Fruit fly (Drosophila melanogaster) whole organism, adult: ENCODE results near the gene m.

Experiments used
- CG11617 ChIP-seq: fragments of 200-800 bp; sonication (Bioruptor generic); optimal IDR thresholded peaks from 2 replicates; lab custom pipeline; 2017; ENCODE audit warnings: mild to moderate bottlenecking, missing biosample characterization, missing genetic modification reagents, missing genetic modification characterization
- CG12768 ChIP-seq: fragments of 200-800 bp; sonication (Bioruptor generic); optimal IDR thresholded peaks from 2 replicates; lab custom pipeline; 2017; ENCODE audit warnings: missing biosample characterization, missing genetic modification characterization, mild to moderate bottlenecking, moderate library complexity, missing genetic modification reagents
- CG14711 ChIP-seq: fragments of 200-800 bp; sonication (Bioruptor generic); optimal IDR thresholded peaks from 2 replicates; lab custom pipeline; 2018; ENCODE audit warnings: missing biosample characterization, mild to moderate bottlenecking, missing genetic modification characterization, moderate library complexity
- CG1620 ChIP-seq: fragments of 200-800 bp; sonication (Bioruptor generic); optimal IDR thresholded peaks from 2 replicates; lab custom pipeline; 2016; ENCODE audit warnings: missing biosample characterization, missing genetic modification characterization
- CG33017 ChIP-seq: fragments of 200-800 bp; sonication (Bioruptor generic); optimal IDR thresholded peaks from 2 replicates; lab custom pipeline; 2018; ENCODE audit warnings: missing biosample characterization, mild to moderate bottlenecking, missing genetic modification characterization, moderate library complexity
- CG5204 ChIP-seq: fragments of 200-800 bp; sonication (Bioruptor generic); optimal IDR thresholded peaks from 2 replicates; lab custom pipeline; 2016; ENCODE audit warnings: missing biosample characterization, missing genetic modification characterization
- CG7045 ChIP-seq: fragments of 200-800 bp; sonication (Bioruptor generic); optimal IDR thresholded peaks from 2 replicates; lab custom pipeline; 2017; ENCODE audit warnings: missing biosample characterization, mild to moderate bottlenecking, missing genetic modification characterization
- CG7101 ChIP-seq: fragments of 200-800 bp; sonication (Bioruptor generic); optimal IDR thresholded peaks from 2 replicates; lab custom pipeline; 2018; ENCODE audit warnings: missing biosample characterization, mild to moderate bottlenecking, missing genetic modification characterization, moderate library complexity
- Clk ChIP-seq: fragments of 200-800 bp; sonication (Bioruptor generic); optimal IDR thresholded peaks from 2 replicates; lab custom pipeline; 2017; ENCODE audit warnings: missing biosample characterization, missing genetic modification characterization
- Crg-1 ChIP-seq: fragments of 200-800 bp; sonication (Bioruptor generic); optimal IDR thresholded peaks from 2 replicates; lab custom pipeline; 2016; ENCODE audit warnings: missing biosample characterization, missing genetic modification characterization
- Hr96 ChIP-seq: fragments of 200-800 bp; sonication (Bioruptor generic); optimal IDR thresholded peaks from 2 replicates; lab custom pipeline; 2016; ENCODE audit warnings: missing biosample characterization, missing genetic modification characterization
- Mnt ChIP-seq: fragments of 200-800 bp; sonication (Bioruptor generic); optimal IDR thresholded peaks from 2 replicates; lab custom pipeline; 2016; ENCODE audit warnings: missing biosample characterization, mild to moderate bottlenecking, missing genetic modification characterization
- bab1 ChIP-seq: fragments of 200-800 bp; sonication (Bioruptor generic); optimal IDR thresholded peaks from 3 replicates; lab custom pipeline; 2019; ENCODE audit warnings: missing biosample characterization, mild to moderate bottlenecking, missing genetic modification characterization, moderate library complexity
- cic ChIP-seq: fragments of 200-800 bp; sonication (Bioruptor generic); optimal IDR thresholded peaks from 2 replicates; lab custom pipeline; 2017; ENCODE audit warnings: missing biosample characterization, mild to moderate bottlenecking, missing genetic modification characterization, moderate library complexity
- cnc ChIP-seq, 2 experiments: fragments of >200 bp; optimal IDR thresholded peaks; 2 replicates each; lab custom pipeline; 2017
- kay ChIP-seq: fragments of 200-800 bp; sonication (Bioruptor generic); peaks from one replicate; lab custom pipeline; 2016; ENCODE audit warnings: missing biosample characterization, missing genetic modification characterization, borderline replicate concordance
- ovo ChIP-seq: fragments of 200-800 bp; sonication (Bioruptor generic); optimal IDR thresholded peaks from 2 replicates; lab custom pipeline; 2016; ENCODE audit warnings: missing biosample characterization, missing genetic modification characterization
- pad ChIP-seq: fragments of 200-800 bp; sonication (Bioruptor generic); optimal IDR thresholded peaks from 3 replicates; lab custom pipeline; 2017; ENCODE audit warnings: missing biosample characterization, missing genetic modification characterization, mild to moderate bottlenecking, moderate library complexity, missing genetic modification reagents
- tj ChIP-seq: fragments of 200-800 bp; sonication (Bioruptor generic); optimal IDR thresholded peaks from 3 replicates; lab custom pipeline; 2017; ENCODE audit warnings: missing biosample characterization, mild to moderate bottlenecking, missing genetic modification characterization, moderate library complexity
- toe ChIP-seq: fragments of 200-800 bp; sonication (Bioruptor generic); optimal IDR thresholded peaks from 2 replicates; lab custom pipeline; 2016; ENCODE audit warnings: missing biosample characterization, missing genetic modification characterization

The m gene

dm6 chrX:11715263-11715659 is 38.8 kb upstream of the m start, which contains the start of gene Amun:
TSS of gene Amun (minus strand) at chrX:11715565.
- TF ChIP-seq CG1620 (peak; percentile 72), Hr96 (GFP tag; lab: Kevin White, UChicago) (peak; percentile 39), CG33017 (tag; lab: Kevin White, UChicago) (peak; percentile 15), cic (no peak), CG7101 (tag; lab: Kevin White, UChicago) (peak; percentile 48), bab1 (peak; percentile 48), CG14711 (peak; percentile 46), Clk (GFP tag; lab: Kevin White, UChicago) (no peak), CG7045 (no peak), Mnt (no peak), pad (GFP tag; lab: Kevin White, UChicago) (no peak), Crg-1 (peak; percentile 69), tj (GFP tag; lab: Kevin White, UChicago) (peak; percentile 67), ovo (GFP tag; lab: Kevin White, UChicago) (no peak), CG5204 (no peak), toe (peak; percentile 27), CG12768 (GFP tag; lab: Kevin White, UChicago) (no peak), CG11617 (no peak)

dm6 chrX:11715937-11716730 is 37.9 kb upstream of the m start:
- TF ChIP-seq CG14711 (peak; percentile 80), kay (GFP tag; lab: Kevin White, UChicago) (peak; percentile 79), CG12768 (GFP tag; lab: Kevin White, UChicago) (peak; percentile 63), Clk (GFP tag; lab: Kevin White, UChicago) (peak; percentile 38), tj (GFP tag; lab: Kevin White, UChicago) (peak; percentile 49), cnc (optimal IDR thresholded peaks at IDR 0.05; lab: Kevin White, UChicago) (no peak), CG1620 (peak; percentile 66), cic (peak; percentile 30), Hr96 (GFP tag; lab: Kevin White, UChicago) (peak; percentile 84), CG11617 (peak; percentile 85), CG7045 (peak; percentile 68), CG7101 (tag; lab: Kevin White, UChicago) (peak; percentile 87), Mnt (peak; percentile 78), ovo (GFP tag; lab: Kevin White, UChicago) (peak; percentile 66), bab1 (peak; percentile 91), Crg-1 (peak; percentile 77), CG33017 (tag; lab: Kevin White, UChicago) (peak; percentile 68), toe (peak; percentile 31), CG5204 (peak; percentile 68), pad (GFP tag; lab: Kevin White, UChicago) (peak; percentile 74)

DNA sequence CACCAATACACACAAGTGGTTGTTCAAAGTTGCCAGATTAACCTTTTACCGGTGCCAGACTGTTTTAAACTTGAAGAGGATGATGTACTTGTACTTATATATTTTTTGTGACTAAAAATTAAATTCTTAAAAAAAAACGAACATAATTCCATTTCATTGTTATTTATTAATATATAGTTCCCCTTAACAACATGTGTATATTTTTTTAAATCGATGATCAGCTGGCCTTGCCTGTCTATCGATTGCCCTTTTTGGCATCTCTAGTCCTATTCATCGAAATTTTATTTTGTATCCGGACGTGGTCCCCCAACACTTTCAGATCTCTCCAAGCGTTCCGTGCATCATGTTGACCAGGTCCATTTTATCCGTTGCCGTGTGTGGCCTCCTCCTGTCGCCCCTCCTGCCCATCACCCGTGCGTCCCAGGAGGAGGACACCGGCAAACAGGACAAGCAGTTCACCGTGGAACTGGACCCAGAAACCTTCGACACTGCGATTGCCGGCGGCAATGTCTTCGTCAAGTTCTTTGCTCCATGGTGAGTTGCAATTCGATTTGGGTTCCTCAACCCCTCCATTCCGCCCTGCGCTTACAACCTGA is 37.2 kb upstream of the m start, which contains the start of gene prtp:
Gene prtp (plus strand): TSS at position 26 of the 596 bp plus-strand sequence.
- TF ChIP-seq CG5204 (peak; percentile 45), CG14711 (peak; percentile 71), kay (GFP tag; lab: Kevin White, UChicago) (no peak), cnc (optimal IDR thresholded peaks at IDR 0.05; lab: Kevin White, UChicago) (no peak), Crg-1 (peak; percentile 15), bab1 (peak; percentile 30), ovo (GFP tag; lab: Kevin White, UChicago) (no peak), Mnt (peak; percentile 54), CG12768 (GFP tag; lab: Kevin White, UChicago) (no peak)

- TF ChIP-seq CG11617 (no peak), Clk (GFP tag; lab: Kevin White, UChicago) (no peak), CG7045 (no peak), ovo (GFP tag; lab: Kevin White, UChicago) (no peak)
Measured at dm6 chrX:11717892-11718291, 36.2 kb upstream of the m start.

DNA sequence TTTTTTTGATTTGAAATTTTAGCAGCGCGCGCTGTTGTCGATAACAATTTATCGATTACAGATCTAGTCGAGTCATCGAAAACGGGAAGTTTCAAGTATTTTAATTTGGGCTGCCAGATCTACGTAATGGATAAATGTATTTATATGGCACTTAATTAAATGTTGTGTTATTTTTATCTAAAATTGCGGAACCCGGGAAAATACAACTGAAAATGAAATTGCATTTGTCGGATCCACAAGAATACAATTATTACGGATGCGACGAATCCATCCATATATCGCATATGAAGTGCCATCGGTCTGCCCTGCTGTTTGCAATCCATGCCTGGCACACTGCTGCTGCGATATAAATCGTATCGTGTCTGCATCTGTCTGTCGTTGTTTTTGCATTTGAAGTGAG is 33.9 kb upstream of the m start, which contains the start of gene Tango10:
Gene Tango10 (plus strand): TSS at position 108 of the 400 bp plus-strand sequence.
- no peak for TF ChIP-seq CG5204
- TF ChIP-seq CG7045 = no peak
- peak; percentile 19 for TF ChIP-seq CG33017 (tag; lab: Kevin White, UChicago)
- TF ChIP-seq bab1 = peak; percentile 89
- peak; percentile 64 for TF ChIP-seq CG14711
- TF ChIP-seq cnc (optimal IDR thresholded peaks at IDR 0.05; lab: Kevin White, UChicago) = no peak
- peak; percentile 24 for TF ChIP-seq toe
- TF ChIP-seq Mnt = peak; percentile 51
- no peak for TF ChIP-seq kay (GFP tag; lab: Kevin White, UChicago)
- TF ChIP-seq CG11617 = peak; percentile 66
- no peak for TF ChIP-seq Clk (GFP tag; lab: Kevin White, UChicago)
- peak; percentile 50 for TF ChIP-seq ovo (GFP tag; lab: Kevin White, UChicago)
- TF ChIP-seq pad (GFP tag; lab: Kevin White, UChicago) = peak; percentile 53
- TF ChIP-seq CG7101 (tag; lab: Kevin White, UChicago) = peak; percentile 55
- TF ChIP-seq tj (GFP tag; lab: Kevin White, UChicago) = peak; percentile 75
- TF ChIP-seq cic = no peak
- no peak for TF ChIP-seq Hr96 (GFP tag; lab: Kevin White, UChicago)
- TF ChIP-seq CG1620 = peak; percentile 67
- no peak for TF ChIP-seq CG12768 (GFP tag; lab: Kevin White, UChicago)
- peak; percentile 62 for TF ChIP-seq Crg-1

- no peak for TF ChIP-seq cic
- no peak for TF ChIP-seq CG1620
- TF ChIP-seq CG14711 = no peak
- TF ChIP-seq Hr96 (GFP tag; lab: Kevin White, UChicago) = no peak
- TF ChIP-seq Clk (GFP tag; lab: Kevin White, UChicago) = no peak
- TF ChIP-seq CG12768 (GFP tag; lab: Kevin White, UChicago) = no peak
- no peak for TF ChIP-seq kay (GFP tag; lab: Kevin White, UChicago)
- TF ChIP-seq toe = no peak
Measured at dm6 chrX:11723946-11724345, 30.1 kb upstream of the m start, which contains the start of gene CG15221. TSS of gene CG15221 (plus strand) at chrX:11724246.
